Worm (Caenorhabditis elegans) whole organism, L4 larva: ENCODE measurements around the gene picd-1.

Experiments
- ZK337.2 ChIP-seq: fragments of 200-800 bp; sonication (Bioruptor generic); IDR thresholded peaks from 2 replicates; pipeline ENCODE4 v1.3.6; 2022; ENCODE audit warnings: missing genetic modification reagents, missing genetic modification characterization, missing compliant biosample characterization
- ama-1 ChIP-seq: fragments of 150-350 bp; optimal IDR thresholded peaks from 2 replicates; lab custom pipeline; 2014; ENCODE audit warnings: inconsistent platforms, mixed read lengths
- hmg-1.1 ChIP-seq: fragments of 200-800 bp; sonication (Bioruptor generic); IDR thresholded peaks from 2 replicates; pipeline ENCODE4 v1.3.6; 2022; ENCODE audit warnings: missing genetic modification reagents, missing genetic modification characterization, missing compliant biosample characterization
- mdt-29 ChIP-seq: fragments of 200-800 bp; sonication (Bioruptor generic); IDR thresholded peaks from 2 replicates; pipeline ENCODE4 v1.3.6; 2022; ENCODE audit warnings: missing genetic modification reagents, missing genetic modification characterization, missing compliant biosample characterization
- nhr-237 ChIP-seq: sonication (generic microtip); optimal IDR thresholded peaks from 2 replicates; lab custom pipeline; 2017; ENCODE audit warnings: missing biosample characterization, missing genetic modification characterization

DNA sequence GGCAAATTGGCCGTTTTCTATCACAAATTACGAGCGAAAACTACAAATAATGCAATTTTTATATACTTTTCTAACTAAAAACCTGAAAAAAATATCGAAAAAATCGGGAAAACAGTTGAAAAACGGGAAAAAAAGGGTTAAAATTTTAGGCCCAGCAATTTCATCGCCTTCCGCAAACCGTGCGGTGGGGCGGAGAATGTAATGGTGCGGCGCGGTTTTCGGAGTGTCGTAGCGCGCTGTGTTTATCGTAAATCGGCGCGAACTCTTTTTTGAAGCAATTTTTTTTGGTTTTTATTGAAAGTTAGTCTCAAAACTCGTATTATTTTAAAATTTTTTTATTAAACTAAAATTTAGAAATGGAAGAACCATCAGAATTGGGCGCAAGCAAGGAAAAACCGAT, at the start of gene picd-1:
- TF ChIP-seq nhr-237 (tag; lab: Kevin White, UChicago) (no peak), ZK337.2 (no peak), mdt-29 (no peak), ama-1 (lab: Kevin White, UChicago) (no peak), hmg-1.1 (GFP tag; lab: Robert Waterston, UW) (peak; percentile 50; the same call in 1 of the 2 replicates)
